Fruit fly (Drosophila melanogaster): ENCODE results near the gene lft.

Gene lft

DNA sequence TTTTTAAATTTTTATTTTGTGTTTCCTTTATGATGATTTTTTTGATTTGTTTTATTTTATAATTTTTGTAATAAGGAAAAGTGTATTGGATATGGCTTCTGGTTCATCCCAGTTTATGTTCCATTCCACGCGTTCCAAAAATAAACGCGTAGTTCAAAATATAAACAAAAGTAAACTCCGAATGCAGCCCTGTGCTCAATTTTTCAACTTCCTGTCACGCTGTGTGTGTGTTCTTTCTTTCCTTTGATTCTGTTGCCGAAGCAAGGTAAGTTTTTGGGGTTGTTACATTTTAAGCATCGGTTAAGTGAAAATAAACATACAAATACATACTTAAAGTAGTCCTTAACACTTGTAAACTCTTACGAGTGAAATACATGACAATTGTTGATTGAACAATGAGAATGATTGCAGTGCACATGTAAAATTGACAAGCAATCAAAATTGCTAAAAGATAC, 43.9 kb downstream of the lft start, which contains the start of the genes Ip259 and RpS27A (continued):
- TF ChIP-seq CG9797 (GFP tag; optimal IDR thresholded peaks at IDR 0.05) (peak; percentile 29), CG5180 (GFP tag; optimal IDR thresholded peaks at IDR 0.05) (peak; percentile 46), CG42726 (GFP tag; IDR thresholded peaks at IDR 0.05; ENCODE audit: partially characterized antibody) (peak; percentile 30; the same call in 1 of the 2 replicates), zen2 (GFP tag; IDR thresholded peaks at IDR 0.05; ENCODE audit: partially characterized antibody) (no peak), crp (GFP tag; optimal IDR thresholded peaks at IDR 0.05) (peak in 1 of 2 experiments; percentile 47), run (tag; optimal IDR thresholded peaks at IDR 0.05) (no peak), CG11085 (GFP tag; IDR thresholded peaks at IDR 0.05) (peak; percentile 75), row (GFP tag; IDR thresholded peaks at IDR 0.05) (peak; percentile 81), CG9215 (GFP tag; IDR thresholded peaks at IDR 0.05) (no peak), z (GFP tag; IDR thresholded peaks at IDR 0.05) (no peak), CG17186 (GFP tag; optimal IDR thresholded peaks at IDR 0.05) (peak; percentile 41), Mes4 (GFP tag; optimal IDR thresholded peaks at IDR 0.05) (peak; percentile 87), CoRest (tag; optimal IDR thresholded peaks at IDR 0.05) (peak; percentile 65), abd-A (tag; optimal IDR thresholded peaks at IDR 0.05) (no peak), CG17568 (GFP tag; optimal IDR thresholded peaks at IDR 0.05) (peak; percentile 64), CG34224 (GFP tag; IDR thresholded peaks at IDR 0.05; ENCODE audit: partially characterized antibody) (no peak; the same call in 2 of the 3 replicates), CG12071 (GFP tag; optimal IDR thresholded peaks at IDR 0.05) (no peak), sens-2 (GFP tag; IDR thresholded peaks at IDR 0.05) (peak; percentile 86), CG13894 (tag; optimal IDR thresholded peaks at IDR 0.05) (no peak), zfh1 (GFP tag; IDR thresholded peaks at IDR 0.05) (peak; percentile 90), CG15479 (GFP tag; optimal IDR thresholded peaks at IDR 0.05) (no peak), esg (GFP tag; conservative IDR thresholded peaks at IDR 0.05) (peak; percentile 31; the same call in 1 of the 2 replicates), bcd (GFP tag; optimal IDR thresholded peaks at IDR 0.05) (peak; percentile 89), C15 (GFP tag; IDR thresholded peaks at IDR 0.05) (peak; percentile 65; the same call in 2 of the 3 replicates), Abd-B (GFP tag; optimal IDR thresholded peaks at IDR 0.05) (no peak), Atf6 (GFP tag; IDR thresholded peaks at IDR 0.05) (peak; percentile 66), cato (GFP tag; optimal IDR thresholded peaks at IDR 0.05; ENCODE audit: borderline replicate concordance) (peak; percentile 36), toy (GFP tag; IDR thresholded peaks at IDR 0.05) (no peak), pros (GFP tag; optimal IDR thresholded peaks at IDR 0.05) (no peak), CG6854 (GFP tag; optimal IDR thresholded peaks at IDR 0.05) (peak; percentile 71), CkIIα-i1 (GFP tag; IDR thresholded peaks at IDR 0.05) (no peak), BtbVII (GFP tag; optimal IDR thresholded peaks at IDR 0.05) (peak; percentile 61), wor (GFP tag; IDR thresholded peaks at IDR 0.05) (no peak), CG9727 (GFP tag; optimal IDR thresholded peaks at IDR 0.05) (peak; percentile 91), Ravus (GFP tag; IDR thresholded peaks at IDR 0.05) (no peak), Dbx (GFP tag; IDR thresholded peaks at IDR 0.05) (peak; percentile 88), fu2 (GFP tag; optimal IDR thresholded peaks at IDR 0.05) (peak; percentile 69), CG1792 (GFP tag; optimal IDR thresholded peaks at IDR 0.05) (peak; percentile 15), Vsx1 (GFP tag; optimal IDR thresholded peaks at IDR 0.05) (peak; percentile 61), Dfd (GFP tag; optimal IDR thresholded peaks at IDR 0.05) (no peak), CG6175 (GFP tag; IDR thresholded peaks at IDR 0.05) (no peak), tio (GFP tag; optimal IDR thresholded peaks at IDR 0.05) (peak; percentile 71), scrt (GFP tag; optimal IDR thresholded peaks at IDR 0.05) (peak; percentile 74), CG14860 (GFP tag; IDR thresholded peaks at IDR 0.05; ENCODE audit: partially characterized antibody) (no peak), CG2875 (GFP tag; optimal IDR thresholded peaks at IDR 0.05) (peak; percentile 56), CG3065 (GFP tag; optimal IDR thresholded peaks at IDR 0.05) (peak; percentile 61), CG17361 (GFP tag; IDR thresholded peaks at IDR 0.05) (peak; percentile 75; the same call in 2 of the 3 replicates), CG11560 (tag; IDR thresholded peaks at IDR 0.05) (no peak), NFAT (GFP tag; IDR thresholded peaks at IDR 0.05) (no peak; the same call in 1 of the 2 replicates), Dref (GFP tag; IDR thresholded peaks at IDR 0.05) (peak; percentile 57)

Data from whole organism, embryonic.